Fruit fly (Drosophila melanogaster) whole organism, embryonic: ENCODE results near the gene Bet3.

ENCODE experiments used
- CG10267 ChIP-seq: fragments of 200-800 bp; sonication (Bioruptor generic); optimal IDR thresholded peaks from 2 replicates; lab custom pipeline; 2018; ENCODE audit warnings: missing biosample characterization, mild to moderate bottlenecking, missing genetic modification characterization, moderate library complexity
- CG10321 ChIP-seq: fragments of 200-800 bp; sonication (Bioruptor generic); IDR thresholded peaks from 2 replicates; pipeline ENCODE4 v1.3.6; 2022; ENCODE audit warnings: missing biosample characterization, missing genetic modification characterization
- CG11085 ChIP-seq: fragments of 200-800 bp; sonication (Bioruptor generic); IDR thresholded peaks from 2 replicates; pipeline ENCODE4 v1.3.6; 2022; ENCODE audit warnings: missing biosample characterization, missing genetic modification characterization
- CG11696 ChIP-seq: fragments of 200-800 bp; sonication (Bioruptor generic); IDR thresholded peaks from 2 replicates; pipeline ENCODE4 v1.3.6; 2022; ENCODE audit warnings: missing biosample characterization, missing genetic modification characterization
- CG18262 ChIP-seq: fragments of 200-800 bp; optimal IDR thresholded peaks from 3 replicates; lab custom pipeline; 2019; ENCODE audit warnings: missing biosample characterization, mild to moderate bottlenecking, missing genetic modification characterization, moderate library complexity
- CG18619 ChIP-seq: fragments of 200-800 bp; sonication (Bioruptor generic); optimal IDR thresholded peaks from 3 replicates; lab custom pipeline; 2017; ENCODE audit warnings: missing biosample characterization, mild to moderate bottlenecking, missing genetic modification characterization
- CG2116 ChIP-seq: fragments of 200-800 bp; sonication (Bioruptor generic); optimal IDR thresholded peaks from 3 replicates; lab custom pipeline; 2018; ENCODE audit warnings: missing biosample characterization, mild to moderate bottlenecking, missing genetic modification characterization
- CG2712 ChIP-seq: fragments of 200-800 bp; optimal IDR thresholded peaks from 3 replicates; lab custom pipeline; 2019; ENCODE audit warnings: missing biosample characterization, mild to moderate bottlenecking, missing genetic modification characterization, moderate library complexity
- CG30020 ChIP-seq: fragments of 200-800 bp; optimal IDR thresholded peaks from 2 replicates; lab custom pipeline; 2019; ENCODE audit warnings: missing biosample characterization, mild to moderate bottlenecking, missing genetic modification characterization, moderate library complexity
- CG34376 ChIP-seq: fragments of 200-800 bp; sonication (Bioruptor generic); optimal IDR thresholded peaks from 2 replicates; lab custom pipeline; 2018; ENCODE audit warnings: missing biosample characterization, mild to moderate bottlenecking, missing genetic modification characterization
- CG3847 ChIP-seq: fragments of 200-800 bp; sonication (Bioruptor generic); IDR thresholded peaks from 2 replicates; pipeline ENCODE4 v1.3.6; 2022; ENCODE audit warnings: missing biosample characterization, missing genetic modification characterization
- CG4820 ChIP-seq: fragments of 200-800 bp; sonication (Bioruptor generic); optimal IDR thresholded peaks from 3 replicates; lab custom pipeline; 2016; ENCODE audit warnings: missing biosample characterization, missing genetic modification characterization
- CG5245 ChIP-seq: fragments of 200-800 bp; sonication (Bioruptor generic); optimal IDR thresholded peaks from 3 replicates; lab custom pipeline; 2016; ENCODE audit warnings: missing biosample characterization, missing genetic modification characterization
- CG6254 ChIP-seq: fragments of 200-800 bp; sonication (Bioruptor generic); optimal IDR thresholded peaks from 3 replicates; lab custom pipeline; 2017; ENCODE audit warnings: mild to moderate bottlenecking, missing biosample characterization, missing genetic modification reagents, missing genetic modification characterization
- CG9797 ChIP-seq: fragments of 200-800 bp; sonication (Bioruptor generic); optimal IDR thresholded peaks from 3 replicates; lab custom pipeline; 2018; ENCODE audit warnings: missing biosample characterization, mild to moderate bottlenecking, missing genetic modification characterization
- CG9876 ChIP-seq: fragments of 200-800 bp; sonication (Bioruptor generic); optimal IDR thresholded peaks from 2 replicates; lab custom pipeline; 2016; ENCODE audit warnings: missing biosample characterization, missing genetic modification characterization
- D19B ChIP-seq: fragments of 200-800 bp; sonication (Bioruptor generic); optimal IDR thresholded peaks from 2 replicates; lab custom pipeline; 2017; ENCODE audit warnings: missing biosample characterization, mild to moderate bottlenecking, missing genetic modification characterization
- Dek ChIP-seq: fragments of 200-800 bp; sonication (Bioruptor generic); optimal IDR thresholded peaks from 3 replicates; lab custom pipeline; 2019; ENCODE audit warnings: missing biosample characterization, mild to moderate bottlenecking, missing genetic modification characterization, moderate library complexity
- Dref ChIP-seq: fragments of 200-800 bp; sonication (Bioruptor generic); IDR thresholded peaks from 2 replicates; pipeline ENCODE4 v1.3.6; 2022; ENCODE audit warnings: missing biosample characterization, missing genetic modification characterization
- Eip74EF ChIP-seq, 2 experiments: fragments of 200-800 bp in 1 of 2; fragments of >200 bp in 1 of 2; sonication (Bioruptor generic) in 1 of 2; optimal IDR thresholded peaks; 2 replicates each; lab custom pipeline; 2017 to 2019; ENCODE audit warnings: missing biosample characterization in 2 of 2, missing genetic modification characterization in 2 of 2, mild to moderate bottlenecking in 1 of 2, moderate library complexity in 1 of 2
- Elba2 ChIP-seq: fragments of 200-800 bp; sonication (Bioruptor generic); optimal IDR thresholded peaks from 3 replicates; lab custom pipeline; 2016; ENCODE audit warnings: missing biosample characterization, missing genetic modification characterization
- Hr39 ChIP-seq: fragments of >200 bp; optimal IDR thresholded peaks from 2 replicates; lab custom pipeline; 2017
- Lhr ChIP-seq: fragments of 200-800 bp; sonication (Bioruptor generic); optimal IDR thresholded peaks from 3 replicates; lab custom pipeline; 2017; ENCODE audit warnings: mild to moderate bottlenecking, missing biosample characterization, missing genetic modification reagents, missing genetic modification characterization
- NFAT ChIP-seq: fragments of 200-800 bp; sonication (Bioruptor generic); IDR thresholded peaks from 2 replicates; pipeline ENCODE4 v1.3.6; 2022; ENCODE audit warnings: missing biosample characterization, missing genetic modification characterization
- Neu2 ChIP-seq: fragments of 200-800 bp; sonication (Bioruptor generic); optimal IDR thresholded peaks from 3 replicates; lab custom pipeline; 2016; ENCODE audit warnings: missing biosample characterization, missing genetic modification characterization, borderline replicate concordance
- Nf-YB ChIP-seq: fragments of 200-800 bp; sonication (Bioruptor generic); optimal IDR thresholded peaks from 3 replicates; lab custom pipeline; 2019; ENCODE audit warnings: missing biosample characterization, mild to moderate bottlenecking, missing genetic modification characterization, moderate library complexity
- Oli ChIP-seq: fragments of 200-800 bp; sonication (Bioruptor generic); optimal IDR thresholded peaks from 2 replicates; lab custom pipeline; 2018; ENCODE audit warnings: missing biosample characterization, mild to moderate bottlenecking, missing genetic modification characterization, moderate library complexity
- PHDP ChIP-seq: fragments of 200-800 bp; sonication (Bioruptor generic); optimal IDR thresholded peaks from 3 replicates; lab custom pipeline; 2018; ENCODE audit warnings: missing biosample characterization, mild to moderate bottlenecking, missing genetic modification characterization, moderate library complexity
- Sry-β ChIP-seq: fragments of 200-800 bp; sonication (Bioruptor generic); optimal IDR thresholded peaks from 2 replicates; lab custom pipeline; 2018; ENCODE audit warnings: missing biosample characterization, mild to moderate bottlenecking, missing genetic modification characterization, moderate library complexity
- Tbp ChIP-seq: fragments of >200 bp; optimal IDR thresholded peaks from 2 replicates; lab custom pipeline; 2018; ENCODE audit warnings: missing biosample characterization, missing genetic modification characterization
- ara ChIP-seq: fragments of 200-800 bp; sonication (Bioruptor generic); IDR thresholded peaks from 2 replicates; pipeline ENCODE4 v1.3.6; 2022; ENCODE audit warnings: missing biosample characterization, missing genetic modification characterization
- ash1 ChIP-seq: fragments of 200-800 bp; sonication (Bioruptor generic); optimal IDR thresholded peaks from 2 replicates; lab custom pipeline; 2018; ENCODE audit warnings: missing biosample characterization, mild to moderate bottlenecking, missing genetic modification characterization
- bigmax ChIP-seq: fragments of 200-800 bp; sonication (Bioruptor generic); optimal IDR thresholded peaks from 2 replicates; lab custom pipeline; 2018; ENCODE audit warnings: missing biosample characterization, mild to moderate bottlenecking, missing genetic modification characterization
- bsh ChIP-seq, 2 experiments: fragments of 200-800 bp; sonication (Bioruptor generic); optimal IDR thresholded peaks; 2 replicates each; lab custom pipeline; 2017 to 2018; ENCODE audit warnings: mild to moderate bottlenecking in 2 of 2, missing biosample characterization in 2 of 2, missing genetic modification characterization in 2 of 2, moderate library complexity in 1 of 2
- chinmo ChIP-seq: fragments of 200-800 bp; sonication (Bioruptor generic); IDR thresholded peaks from 4 replicates; pipeline ENCODE4 v1.3.6; 2022; ENCODE audit warnings: missing biosample characterization, missing genetic modification characterization; ENCODE audit not compliant: partially characterized antibody
- danr ChIP-seq: fragments of 200-800 bp; sonication (Bioruptor generic); IDR thresholded peaks from 2 replicates; pipeline ENCODE4 v1.3.6; 2022; ENCODE audit warnings: missing biosample characterization, missing genetic modification characterization
- en ChIP-seq: fragments of 200-800 bp; sonication (Bioruptor generic); optimal IDR thresholded peaks from 2 replicates; lab custom pipeline; 2016; ENCODE audit warnings: missing biosample characterization, missing genetic modification characterization
- gt ChIP-seq: fragments of 200-800 bp; sonication (Bioruptor generic); IDR thresholded peaks from 2 replicates; pipeline ENCODE4 v1.3.6; 2022; ENCODE audit warnings: missing biosample characterization, missing genetic modification characterization
- ham ChIP-seq: fragments of 200-800 bp; sonication (Bioruptor generic); IDR thresholded peaks from 2 replicates; pipeline ENCODE4 v1.3.6; 2022; ENCODE audit warnings: missing biosample characterization, missing genetic modification characterization
- jigr1 ChIP-seq: fragments of 200-800 bp; sonication (Bioruptor generic); IDR thresholded peaks from 3 replicates; pipeline ENCODE4 v1.3.6; 2022; ENCODE audit warnings: missing biosample characterization, missing genetic modification characterization
- jing ChIP-seq: fragments of 200-800 bp; sonication (Bioruptor generic); optimal IDR thresholded peaks from 2 replicates; lab custom pipeline; 2018; ENCODE audit warnings: missing biosample characterization, mild to moderate bottlenecking, missing genetic modification characterization
- oc ChIP-seq: fragments of 200-800 bp; sonication (Bioruptor generic); optimal IDR thresholded peaks from 2 replicates; lab custom pipeline; 2018; ENCODE audit warnings: missing biosample characterization, mild to moderate bottlenecking, missing genetic modification characterization, moderate library complexity
- rib ChIP-seq: fragments of 200-800 bp; sonication (Bioruptor generic); IDR thresholded peaks from 2 replicates; pipeline ENCODE4 v1.3.6; 2022; ENCODE audit warnings: missing biosample characterization, missing genetic modification characterization
- so ChIP-seq: fragments of 200-800 bp; sonication (Bioruptor generic); IDR thresholded peaks from 3 replicates; pipeline ENCODE4 v1.3.6; 2022; ENCODE audit warnings: missing biosample characterization, missing genetic modification characterization
- sqz ChIP-seq: fragments of 200-800 bp; sonication (Bioruptor generic); optimal IDR thresholded peaks from 3 replicates; lab custom pipeline; 2018; ENCODE audit warnings: missing biosample characterization, mild to moderate bottlenecking, missing genetic modification characterization
- sug ChIP-seq: fragments of 200-800 bp; optimal IDR thresholded peaks from 2 replicates; lab custom pipeline; 2019; ENCODE audit warnings: missing biosample characterization, mild to moderate bottlenecking, missing genetic modification characterization, moderate library complexity
- tll ChIP-seq, 2 experiments: fragments of 200-800 bp in 1 of 2; fragments of >200 bp in 1 of 2; sonication (Bioruptor generic) in 1 of 2; optimal IDR thresholded peaks; 2 replicates each; lab custom pipeline; 2017 to 2019; ENCODE audit warnings: missing biosample characterization in 2 of 2, missing genetic modification characterization in 2 of 2, mild to moderate bottlenecking in 1 of 2, moderate library complexity in 1 of 2
- tna ChIP-seq: fragments of 200-800 bp; sonication (Bioruptor generic); IDR thresholded peaks from 2 replicates; pipeline ENCODE4 v1.3.6; 2022; ENCODE audit warnings: missing biosample characterization, missing genetic modification characterization; ENCODE audit not compliant: partially characterized antibody
- tup ChIP-seq: fragments of 200-800 bp; sonication (Bioruptor generic); optimal IDR thresholded peaks from 2 replicates; lab custom pipeline; 2016; ENCODE audit warnings: missing biosample characterization, mild to moderate bottlenecking, missing genetic modification characterization, moderate library complexity
- usp ChIP-seq: fragments of >200 bp; optimal IDR thresholded peaks from 2 replicates; lab custom pipeline; 2017; ENCODE audit warnings: missing biosample characterization, missing genetic modification characterization
- zen ChIP-seq: fragments of 200-800 bp; sonication (Bioruptor generic); optimal IDR thresholded peaks from 3 replicates; lab custom pipeline; 2018; ENCODE audit warnings: missing biosample characterization, mild to moderate bottlenecking, missing genetic modification characterization, moderate library complexity
- zfh2 ChIP-seq: fragments of 200-800 bp; sonication (Bioruptor generic); optimal IDR thresholded peaks from 2 replicates; lab custom pipeline; 2016; ENCODE audit warnings: missing biosample characterization, missing genetic modification characterization

Gene Bet3

dm6 chr3L:9466595-9466994, 24.5 kb upstream of the Bet3 start:
- TF ChIP-seq ham (GFP tag; lab: Robert Waterston, UW): no peak
- TF ChIP-seq Dref (GFP tag; lab: Robert Waterston, UW): no peak
- no peak for TF ChIP-seq Elba2 (GFP tag; lab: Kevin White, UChicago)
- TF ChIP-seq NFAT (GFP tag; lab: Robert Waterston, UW): no peak
- TF ChIP-seq zfh2 (GFP tag; lab: Kevin White, UChicago): no peak
- no peak for TF ChIP-seq so (GFP tag; lab: Robert Waterston, UW)
- TF ChIP-seq usp (GFP tag; lab: Kevin White, UChicago): no peak
- no peak for TF ChIP-seq CG11085 (GFP tag; lab: Robert Waterston, UW)
- no peak for TF ChIP-seq CG4820 (GFP tag; lab: Kevin White, UChicago)
- no peak for TF ChIP-seq ash1 (GFP tag; lab: Kevin White, UChicago)
- no peak for TF ChIP-seq rib (GFP tag; lab: Robert Waterston, UW)
- TF ChIP-seq Lhr: no peak
- no peak for TF ChIP-seq CG3847 (GFP tag; lab: Robert Waterston, UW)
- no peak for TF ChIP-seq sqz (GFP tag; lab: Kevin White, UChicago)
- peak; percentile 37 for TF ChIP-seq CG2712
- TF ChIP-seq Sry-β (GFP tag; lab: Kevin White, UChicago): no peak
- no peak for TF ChIP-seq gt (GFP tag; lab: Robert Waterston, UW)
- peak; percentile 48 for TF ChIP-seq Oli
- no peak for TF ChIP-seq tup
- no peak for TF ChIP-seq tna (GFP tag; lab: Robert Waterston, UW)
- TF ChIP-seq CG9876: no peak
- no peak for TF ChIP-seq danr (GFP tag; lab: Robert Waterston, UW)
- TF ChIP-seq CG9797 (GFP tag; lab: Kevin White, UChicago): no peak
- TF ChIP-seq tll (GFP tag; optimal IDR thresholded peaks at IDR 0.05; lab: Kevin White, UChicago): no peak
- TF ChIP-seq CG6254 (GFP tag; lab: Kevin White, UChicago): no peak
- no peak for TF ChIP-seq jigr1 (GFP tag; lab: Robert Waterston, UW)
- no peak for TF ChIP-seq D19B (GFP tag; lab: Kevin White, UChicago)
- no peak for TF ChIP-seq CG5245 (GFP tag; lab: Kevin White, UChicago)
- TF ChIP-seq oc (tag; lab: Kevin White, UChicago): no peak
- no peak for TF ChIP-seq en
- no peak for TF ChIP-seq Neu2
- TF ChIP-seq Hr39: no peak
- no peak for TF ChIP-seq zen
- no peak for TF ChIP-seq jing
- TF ChIP-seq CG18619 (GFP tag; lab: Kevin White, UChicago): peak; percentile 26
- TF ChIP-seq CG11696: no peak
- TF ChIP-seq sug: peak; percentile 16
- TF ChIP-seq CG30020 (tag; lab: Kevin White, UChicago): no peak
- no peak for TF ChIP-seq Nf-YB (GFP tag; lab: Kevin White, UChicago)
- TF ChIP-seq Dek (tag; lab: Kevin White, UChicago): peak; percentile 19
- TF ChIP-seq bigmax: no peak
- no peak for TF ChIP-seq ara (GFP tag; lab: Robert Waterston, UW)
- peak in 1 of 2 experiments; percentile 29 for TF ChIP-seq bsh (GFP tag; optimal IDR thresholded peaks at IDR 0.05; lab: Kevin White, UChicago)
- TF ChIP-seq chinmo (GFP tag; lab: Robert Waterston, UW): no peak
- peak in 1 of 2 experiments; percentile 14 for TF ChIP-seq Eip74EF (GFP tag; optimal IDR thresholded peaks at IDR 0.05; lab: Kevin White, UChicago)
- no peak for TF ChIP-seq CG10321 (GFP tag; lab: Robert Waterston, UW)
- peak; percentile 28 for TF ChIP-seq CG18262 (tag; lab: Kevin White, UChicago)
- peak; percentile 17 for TF ChIP-seq PHDP
- TF ChIP-seq CG34376: peak; percentile 37
- no peak for TF ChIP-seq CG2116 (GFP tag; lab: Kevin White, UChicago)
- TF ChIP-seq CG10267 (tag; lab: Kevin White, UChicago): peak; percentile 1
- no peak for TF ChIP-seq Tbp (GFP tag; lab: Kevin White, UChicago)
